Worm (Caenorhabditis elegans): ENCODE measurements around the gene F53F1.4.

Gene F53F1.4

ce11 chrV:13426764-13427163 is 15.9 kb downstream of the F53F1.4 start, which contains the start of gene srd-18:
Gene srd-18, minus strand, starts transcription at chrV:13426864.
- TF ChIP-seq nhr-76 (tag; optimal IDR thresholded peaks at IDR 0.05) (no peak), bed-3 (GFP tag; optimal IDR thresholded peaks at IDR 0.05) (no peak), ztf-11 (tag; optimal IDR thresholded peaks at IDR 0.05) (no peak), snpc-4 (tag; optimal IDR thresholded peaks at IDR 0.05) (no peak), lin-13 (tag; optimal IDR thresholded peaks at IDR 0.05) (no peak), drap-1 (GFP tag; optimal IDR thresholded peaks at IDR 0.05) (no peak), elt-1 (tag; optimal IDR thresholded peaks at IDR 0.05; ENCODE audit: borderline replicate concordance, insufficient read depth) (no peak), ces-1 (GFP tag; optimal IDR thresholded peaks at IDR 0.05) (no peak), unc-39 (tag; optimal IDR thresholded peaks at IDR 0.05) (no peak), sptf-1 (tag; optimal IDR thresholded peaks at IDR 0.05) (no peak)

- TF ChIP-seq sptf-1 (tag; optimal IDR thresholded peaks at IDR 0.05) (no peak), ceh-39 (tag; optimal IDR thresholded peaks at IDR 0.05) (no peak), ceh-43 (GFP tag; optimal IDR thresholded peaks at IDR 0.05) (no peak), flh-1 (GFP tag; optimal IDR thresholded peaks at IDR 0.05) (no peak), nhr-2 (tag; optimal IDR thresholded peaks at IDR 0.05) (no peak), lin-32 (GFP tag; optimal IDR thresholded peaks at IDR 0.05) (no peak), nhr-237 (tag; optimal IDR thresholded peaks at IDR 0.05) (no peak)
Measured at ce11 chrV:13427378-13427777, 16.5 kb downstream of the F53F1.4 start.

- TF ChIP-seq mls-2 (tag; optimal IDR thresholded peaks at IDR 0.05) (no peak), ham-2 (GFP tag; optimal IDR thresholded peaks at IDR 0.05) (no peak), flh-1 (GFP tag; optimal IDR thresholded peaks at IDR 0.05) (no peak), mep-1 (tag; optimal IDR thresholded peaks at IDR 0.05) (no peak), lsy-2 (tag; optimal IDR thresholded peaks at IDR 0.05) (no peak), tbx-8 (GFP tag; optimal IDR thresholded peaks at IDR 0.05) (no peak), ztf-11 (tag; optimal IDR thresholded peaks at IDR 0.05) (no peak), lin-32 (GFP tag; optimal IDR thresholded peaks at IDR 0.05) (no peak), sem-2 (GFP tag; optimal IDR thresholded peaks at IDR 0.05) (no peak), unc-62 (GFP tag; optimal IDR thresholded peaks at IDR 0.05) (no peak), elt-3 (tag; optimal IDR thresholded peaks at IDR 0.05) (no peak), nhr-76 (tag; optimal IDR thresholded peaks at IDR 0.05) (no peak)
Measured at ce11 chrV:13428660-13429059, 17.8 kb downstream of the F53F1.4 start, which contains the start of gene srd-19. Gene srd-19, minus strand, starts transcription at chrV:13428760.

- TF ChIP-seq unc-120 (tag; optimal IDR thresholded peaks at IDR 0.05; ENCODE audit: poor library complexity, severe bottlenecking) (no peak), nhr-12 (tag; optimal IDR thresholded peaks at IDR 0.05) (peak; percentile 37), ham-2 (GFP tag; optimal IDR thresholded peaks at IDR 0.05) (no peak)
Measured at ce11 chrV:13432364-13432763, 21.5 kb downstream of the F53F1.4 start, which contains the start of gene srd-17. Gene srd-17, minus strand, starts transcription at chrV:13432714.

ce11 chrV:13437473-13438074 is 26.7 kb downstream of the F53F1.4 start, which contains the start of gene mes-4:
Gene mes-4, minus strand, starts transcription at chrV:13437545.
- TF ChIP-seq hlh-1 (tag; optimal IDR thresholded peaks at IDR 0.05) = no peak
- no peak for TF ChIP-seq unc-120 (tag; optimal IDR thresholded peaks at IDR 0.05; ENCODE audit: poor library complexity, severe bottlenecking)
- no peak for TF ChIP-seq lin-32 (GFP tag; optimal IDR thresholded peaks at IDR 0.05)
- no peak for TF ChIP-seq blmp-1 (tag; optimal IDR thresholded peaks at IDR 0.05)
- no peak for TF ChIP-seq elt-1 (tag; optimal IDR thresholded peaks at IDR 0.05; ENCODE audit: borderline replicate concordance, insufficient read depth)
- TF ChIP-seq elt-3 (tag; optimal IDR thresholded peaks at IDR 0.05) = no peak
- TF ChIP-seq lsy-2 (tag; optimal IDR thresholded peaks at IDR 0.05) = no peak
- TF ChIP-seq tbx-8 (GFP tag; optimal IDR thresholded peaks at IDR 0.05) = no peak
- TF ChIP-seq ceh-43 (GFP tag; optimal IDR thresholded peaks at IDR 0.05) = no peak
- TF ChIP-seq pha-4 (tag; optimal IDR thresholded peaks at IDR 0.05) = no peak
- no peak for TF ChIP-seq flh-1 (GFP tag; optimal IDR thresholded peaks at IDR 0.05)
- TF ChIP-seq cnd-1 (tag; optimal IDR thresholded peaks at IDR 0.05) = no peak
- TF ChIP-seq drap-1 (GFP tag; optimal IDR thresholded peaks at IDR 0.05) = no peak
- no peak for TF ChIP-seq nhr-76 (tag; optimal IDR thresholded peaks at IDR 0.05)
- TF ChIP-seq nhr-2 (tag; optimal IDR thresholded peaks at IDR 0.05) = no peak
- no peak for TF ChIP-seq unc-39 (tag; optimal IDR thresholded peaks at IDR 0.05)
- no peak for TF ChIP-seq nhr-28 (tag; optimal IDR thresholded peaks at IDR 0.05)
- TF ChIP-seq sem-2 (GFP tag; optimal IDR thresholded peaks at IDR 0.05) = no peak
- TF ChIP-seq nhr-237 (tag; optimal IDR thresholded peaks at IDR 0.05) = no peak
- TF ChIP-seq M03D4.4 (tag; optimal IDR thresholded peaks at IDR 0.05) = no peak
